Worm (Caenorhabditis elegans) whole organism, L1 larva: ENCODE data around the gene C18H7.7.

ENCODE experiments used
- zag-1 ChIP-seq: fragments of 150-350 bp; optimal IDR thresholded peaks from 2 replicates; lab custom pipeline; 2014; ENCODE audit warnings: missing biosample characterization, missing genetic modification characterization
- ztf-11 ChIP-seq, 2 experiments: sonication (generic microtip); optimal IDR thresholded peaks; 2 replicates each; lab custom pipeline; 2016 to 2017; ENCODE audit warnings: missing genetic modification characterization in 2 of 2, missing biosample characterization in 1 of 2, missing compliant biosample characterization in 1 of 2

DNA sequence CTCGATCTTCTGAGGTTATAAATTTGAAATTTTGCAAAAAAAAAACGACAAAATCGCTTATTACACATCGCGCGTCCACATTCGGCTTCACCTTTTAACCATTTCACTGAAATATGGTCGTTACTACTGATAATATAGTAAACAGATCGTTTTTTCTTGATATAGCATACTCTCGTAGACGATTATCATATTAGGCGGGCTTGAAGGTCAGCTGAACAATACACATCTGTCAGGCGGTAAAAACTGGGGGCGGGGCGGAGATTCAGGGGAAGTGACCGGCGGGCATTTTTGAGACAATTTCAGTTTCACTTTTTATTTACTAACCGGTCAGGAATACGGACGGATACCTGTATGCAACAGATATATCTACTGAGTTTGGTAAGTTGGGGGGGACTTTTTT lies 19.1 kb upstream of the C18H7.7 start, which contains the start of gene C18H7.1:
- no peak for TF ChIP-seq zag-1
- no peak for TF ChIP-seq ztf-11 (tag; optimal IDR thresholded peaks at IDR 0.05; lab: Kevin White, UChicago)
